Worm (Caenorhabditis elegans): ENCODE measurements around the gene ZK470.2.

Gene ZK470.2

DNA sequence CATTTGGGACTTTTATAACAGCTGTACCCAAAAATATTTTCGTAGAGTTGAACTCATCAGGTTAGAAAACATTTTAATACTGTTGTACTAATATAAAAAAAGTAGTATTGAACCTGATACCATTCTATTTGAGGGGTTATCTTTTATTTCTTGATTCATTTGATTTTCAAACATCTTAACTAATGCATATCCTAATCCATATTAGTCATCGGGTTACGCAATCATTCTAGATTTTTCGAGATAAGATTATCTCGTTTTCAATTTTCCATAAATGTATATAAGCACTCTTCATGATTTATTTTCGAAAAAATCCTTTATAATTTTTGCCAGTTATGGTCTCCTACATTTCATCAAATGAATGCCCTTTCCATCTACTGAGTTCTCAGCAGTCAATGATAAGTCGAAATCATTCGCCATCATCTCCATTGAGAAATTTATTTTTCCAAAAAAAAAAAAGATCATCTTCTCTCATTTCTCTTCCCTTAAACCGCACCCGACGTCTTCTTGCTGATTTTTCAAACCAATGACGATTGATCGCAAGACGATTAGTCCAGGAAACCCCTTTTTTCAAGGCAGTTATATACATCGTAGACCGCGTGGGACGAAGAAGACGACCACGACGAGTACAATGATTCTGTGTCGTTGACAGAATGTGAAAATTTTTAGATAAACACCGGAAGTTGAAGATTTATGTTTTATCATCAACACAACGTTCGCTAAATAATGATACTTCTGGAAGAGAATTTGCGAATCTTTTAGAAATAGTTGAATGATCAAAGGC is 3.6 kb downstream of the ZK470.2 start:
- TF ChIP-seq gmeb-1 (tag; optimal IDR thresholded peaks at IDR 0.05), result no peak
- no peak for TF ChIP-seq nhr-11 (tag; optimal IDR thresholded peaks at IDR 0.05)
- TF ChIP-seq nhr-25 (tag; optimal IDR thresholded peaks at IDR 0.05), result peak; percentile 50
- TF ChIP-seq nhr-21 (tag; optimal IDR thresholded peaks at IDR 0.05), result peak; percentile 59
- TF ChIP-seq mdl-1 (tag; optimal IDR thresholded peaks at IDR 0.05), result peak in 1 of 2 experiments; percentile 27
- TF ChIP-seq sma-3 (GFP tag; optimal IDR thresholded peaks at IDR 0.05), result peak; percentile 60
- peak; percentile 50 for TF ChIP-seq sma-9 (GFP tag; optimal IDR thresholded peaks at IDR 0.05)
- no peak for TF ChIP-seq sma-9 (tag; optimal IDR thresholded peaks at IDR 0.05)
- peak; percentile 12 for TF ChIP-seq ztf-4 (tag; optimal IDR thresholded peaks at IDR 0.05)

- TF ChIP-seq ama-1 (optimal IDR thresholded peaks at IDR 0.05) (peak; percentile 39), F13H6.1 (tag; optimal IDR thresholded peaks at IDR 0.05) (peak; percentile 0), mdl-1 (tag; optimal IDR thresholded peaks at IDR 0.05) (peak in 1 of 2 experiments; percentile 11), ceh-16 (tag; optimal IDR thresholded peaks at IDR 0.05) (no peak), sma-9 (GFP tag; optimal IDR thresholded peaks at IDR 0.05) (peak; percentile 53), sma-9 (tag; optimal IDR thresholded peaks at IDR 0.05) (no peak), nhr-129 (tag; optimal IDR thresholded peaks at IDR 0.05) (peak; percentile 80), sma-3 (GFP tag; optimal IDR thresholded peaks at IDR 0.05) (no peak), fos-1 (tag; optimal IDR thresholded peaks at IDR 0.05) (peak; percentile 16), C34F6.9 (tag; optimal IDR thresholded peaks at IDR 0.05) (peak; percentile 31), crh-2 (tag; optimal IDR thresholded peaks at IDR 0.05) (peak; percentile 29)
Measured at ce11 chrX:4139593-4140565, 4.9 kb downstream of the ZK470.2 start, which contains the start of gene ZK470.4. TSS of gene ZK470.4 (minus strand) at chrX:4139767.

- TF ChIP-seq nhr-10 (tag; optimal IDR thresholded peaks at IDR 0.05), result no peak
- TF ChIP-seq nhr-129 (tag; optimal IDR thresholded peaks at IDR 0.05), result peak; percentile 79
- peak; percentile 59 for TF ChIP-seq ztf-4 (tag; optimal IDR thresholded peaks at IDR 0.05)
- peak; percentile 39 for TF ChIP-seq nhr-6 (tag; optimal IDR thresholded peaks at IDR 0.05)
- peak; percentile 61 for TF ChIP-seq nhr-21 (tag; optimal IDR thresholded peaks at IDR 0.05)
- TF ChIP-seq fos-1 (tag; optimal IDR thresholded peaks at IDR 0.05), result peak; percentile 30
- no peak for TF ChIP-seq nhr-11 (tag; optimal IDR thresholded peaks at IDR 0.05)
- TF ChIP-seq crh-2 (tag; optimal IDR thresholded peaks at IDR 0.05), result peak; percentile 58
- TF ChIP-seq nhr-237 (tag; optimal IDR thresholded peaks at IDR 0.05), result no peak
- peak; percentile 3 for TF ChIP-seq gmeb-1 (tag; optimal IDR thresholded peaks at IDR 0.05)
- no peak for TF ChIP-seq nhr-12 (tag; optimal IDR thresholded peaks at IDR 0.05)
- peak; percentile 46 for TF ChIP-seq sma-3 (GFP tag; optimal IDR thresholded peaks at IDR 0.05)
- TF ChIP-seq sem-4 (tag; optimal IDR thresholded peaks at IDR 0.05), result no peak
- TF ChIP-seq lsy-2 (tag; optimal IDR thresholded peaks at IDR 0.05), result peak in 1 of 2 experiments; percentile 14
- TF ChIP-seq ama-1 (optimal IDR thresholded peaks at IDR 0.05), result peak; percentile 13
- no peak for TF ChIP-seq blmp-1 (tag; optimal IDR thresholded peaks at IDR 0.05; ENCODE audit: insufficient read depth)
- TF ChIP-seq sma-9 (GFP tag; optimal IDR thresholded peaks at IDR 0.05), result peak; percentile 45
- no peak for TF ChIP-seq sma-9 (tag; optimal IDR thresholded peaks at IDR 0.05)
- TF ChIP-seq nhr-25 (tag; optimal IDR thresholded peaks at IDR 0.05), result peak; percentile 41
Measured at ce11 chrX:4140755-4141417, 5.9 kb downstream of the ZK470.2 start.

- TF ChIP-seq nhr-237 (tag; optimal IDR thresholded peaks at IDR 0.05) (peak; percentile 11), unc-62 (GFP tag; optimal IDR thresholded peaks at IDR 0.05) (no peak), unc-39 (tag; optimal IDR thresholded peaks at IDR 0.05) (no peak), ztf-1 (GFP tag; conservative IDR thresholded peaks at IDR 0.05) (no peak), blmp-1 (tag; optimal IDR thresholded peaks at IDR 0.05; ENCODE audit: insufficient read depth) (no peak), fos-1 (tag; optimal IDR thresholded peaks at IDR 0.05) (no peak), lin-11 (tag; optimal IDR thresholded peaks at IDR 0.05) (peak; percentile 85), nhr-25 (tag; optimal IDR thresholded peaks at IDR 0.05) (peak; percentile 91), ztf-4 (tag; optimal IDR thresholded peaks at IDR 0.05) (peak; percentile 96), nhr-6 (tag; optimal IDR thresholded peaks at IDR 0.05) (no peak), nhr-129 (tag; optimal IDR thresholded peaks at IDR 0.05) (peak; percentile 92), sma-3 (GFP tag; optimal IDR thresholded peaks at IDR 0.05) (peak; percentile 87), lin-13 (GFP tag; optimal IDR thresholded peaks at IDR 0.05) (peak; percentile 39), lin-39 (tag; optimal IDR thresholded peaks at IDR 0.05) (no peak), lsy-2 (tag; optimal IDR thresholded peaks at IDR 0.05) (peak in 1 of 2 experiments; percentile 82), nhr-23 (tag; optimal IDR thresholded peaks at IDR 0.05) (no peak), Y55F3AM.14 (GFP tag; optimal IDR thresholded peaks at IDR 0.05) (peak; percentile 50), ceh-82 (tag; optimal IDR thresholded peaks at IDR 0.05) (no peak), crh-2 (tag; optimal IDR thresholded peaks at IDR 0.05) (peak; percentile 74), C34F6.9 (tag; optimal IDR thresholded peaks at IDR 0.05) (peak; percentile 74), elt-1 (tag; optimal IDR thresholded peaks at IDR 0.05) (no peak), elt-3 (tag; optimal IDR thresholded peaks at IDR 0.05) (no peak), nhr-77 (tag; optimal IDR thresholded peaks at IDR 0.05) (no peak), gmeb-1 (tag; optimal IDR thresholded peaks at IDR 0.05) (peak; percentile 68), ztf-11 (tag; optimal IDR thresholded peaks at IDR 0.05) (no peak), unc-55 (GFP tag; optimal IDR thresholded peaks at IDR 0.05) (peak; percentile 22), peb-1 (tag; optimal IDR thresholded peaks at IDR 0.05) (no peak), F13H6.1 (tag; optimal IDR thresholded peaks at IDR 0.05) (peak; percentile 92), ceh-16 (tag; optimal IDR thresholded peaks at IDR 0.05) (no peak)
Measured at ce11 chrX:4142202-4142601, 7.2 kb downstream of the ZK470.2 start.
